Fruit fly (Drosophila melanogaster) whole organism, prepupa: ENCODE results near the gene CG11723.

Experiments used
- CG10631 ChIP-seq: fragments of 200-800 bp; sonication (Bioruptor generic); optimal IDR thresholded peaks from 2 replicates; lab custom pipeline; 2016; ENCODE audit warnings: missing biosample characterization, missing genetic modification characterization
- CG11762 ChIP-seq: fragments of 200-800 bp; sonication (Bioruptor generic); optimal IDR thresholded peaks from 3 replicates; lab custom pipeline; 2016; ENCODE audit warnings: missing biosample characterization, missing genetic modification characterization; ENCODE audit not compliant: insufficient read depth
- CG15336 ChIP-seq: fragments of 200-800 bp; sonication (Bioruptor generic); IDR thresholded peaks from 2 replicates; pipeline ENCODE4 v1.3.6; 2022; ENCODE audit warnings: missing biosample characterization, missing genetic modification characterization
- CG1621 ChIP-seq: fragments of 200-800 bp; sonication (Bioruptor generic); optimal IDR thresholded peaks from 3 replicates; lab custom pipeline; 2018; ENCODE audit warnings: missing biosample characterization, mild to moderate bottlenecking, missing genetic modification characterization
- CG16779 ChIP-seq: fragments of 200-800 bp; sonication (Bioruptor generic); optimal IDR thresholded peaks from 3 replicates; lab custom pipeline; 2017; ENCODE audit warnings: missing biosample characterization, mild to moderate bottlenecking, missing genetic modification characterization
- CG3032 ChIP-seq: fragments of 200-800 bp; optimal IDR thresholded peaks from 2 replicates; lab custom pipeline; 2019; ENCODE audit warnings: missing biosample characterization, mild to moderate bottlenecking, missing genetic modification characterization, moderate library complexity
- CG31627 ChIP-seq: fragments of 200-800 bp; sonication (Bioruptor generic); optimal IDR thresholded peaks from 3 replicates; lab custom pipeline; 2016; ENCODE audit warnings: missing biosample characterization, missing genetic modification characterization
- CG32006 ChIP-seq: fragments of 200-800 bp; sonication (Bioruptor generic); optimal IDR thresholded peaks from 3 replicates; lab custom pipeline; 2017; ENCODE audit warnings: missing biosample characterization, mild to moderate bottlenecking, missing genetic modification characterization
- CG3919 ChIP-seq: fragments of 200-800 bp; sonication (Bioruptor generic); optimal IDR thresholded peaks from 3 replicates; lab custom pipeline; 2016; ENCODE audit warnings: missing biosample characterization, missing genetic modification characterization
- CG6163 ChIP-seq: fragments of 200-800 bp; sonication (Bioruptor generic); IDR thresholded peaks from 3 replicates; pipeline ENCODE4 v1.3.6; 2022; ENCODE audit warnings: missing biosample characterization, missing genetic modification characterization
- CG6276 ChIP-seq: fragments of 200-800 bp; sonication (Bioruptor generic); optimal IDR thresholded peaks from 2 replicates; lab custom pipeline; 2017; ENCODE audit warnings: missing biosample characterization, mild to moderate bottlenecking, missing genetic modification characterization
- CG6854 ChIP-seq: fragments of 200-800 bp; sonication (Bioruptor generic); optimal IDR thresholded peaks from 2 replicates; lab custom pipeline; 2017; ENCODE audit warnings: missing biosample characterization, mild to moderate bottlenecking, missing genetic modification characterization
- CG8119 ChIP-seq: fragments of 200-800 bp; sonication (Bioruptor generic); IDR thresholded peaks from 3 replicates; pipeline ENCODE4 v1.3.6; 2022; ENCODE audit warnings: missing biosample characterization, missing genetic modification characterization
- CG8319 ChIP-seq: fragments of 200-800 bp; sonication (Bioruptor generic); optimal IDR thresholded peaks from 3 replicates; lab custom pipeline; 2016; ENCODE audit warnings: missing biosample characterization, missing genetic modification characterization
- CG9139 ChIP-seq: fragments of 200-800 bp; sonication (Bioruptor generic); optimal IDR thresholded peaks from 3 replicates; lab custom pipeline; 2017; ENCODE audit warnings: missing biosample characterization, mild to moderate bottlenecking, missing genetic modification characterization
- Eip75B ChIP-seq: fragments of 200-800 bp; sonication (Bioruptor generic); optimal IDR thresholded peaks from 3 replicates; lab custom pipeline; 2016; ENCODE audit warnings: missing biosample characterization, missing genetic modification characterization
- Eip78C ChIP-seq: fragments of 200-800 bp; sonication (Bioruptor generic); peaks from one replicate; lab custom pipeline; 2016; ENCODE audit warnings: missing biosample characterization, missing genetic modification characterization
- Ets21C ChIP-seq: fragments of 200-800 bp; sonication (Bioruptor generic); optimal IDR thresholded peaks from 3 replicates; lab custom pipeline; 2016; ENCODE audit warnings: missing biosample characterization, missing genetic modification characterization
- Ets96B ChIP-seq: fragments of 200-800 bp; optimal IDR thresholded peaks from 2 replicates; lab custom pipeline; 2019; ENCODE audit warnings: missing biosample characterization, mild to moderate bottlenecking, missing genetic modification characterization, moderate library complexity
- Gug ChIP-seq: fragments of 200-800 bp; sonication (Bioruptor generic); IDR thresholded peaks from 2 replicates; pipeline ENCODE4 v1.3.6; 2022; ENCODE audit warnings: missing biosample characterization, missing genetic modification characterization
- Hr38 ChIP-seq: sonication (Bioruptor generic); optimal IDR thresholded peaks from 2 replicates; lab custom pipeline; 2016; ENCODE audit warnings: missing biosample characterization, missing genetic modification characterization
- Hr39 ChIP-seq: fragments of 200-800 bp; sonication (Bioruptor generic); optimal IDR thresholded peaks from 2 replicates; lab custom pipeline; 2016; ENCODE audit warnings: missing biosample characterization, missing genetic modification characterization
- Hr4 ChIP-seq: fragments of 200-800 bp; sonication (Bioruptor generic); optimal IDR thresholded peaks from 3 replicates; lab custom pipeline; 2016; ENCODE audit warnings: missing biosample characterization, missing genetic modification characterization
- Lpt ChIP-seq: fragments of 200-800 bp; sonication (Bioruptor generic); optimal IDR thresholded peaks from 3 replicates; lab custom pipeline; 2016; ENCODE audit warnings: missing biosample characterization, missing genetic modification characterization
- Smox ChIP-seq: fragments of 200-800 bp; sonication (Bioruptor generic); optimal IDR thresholded peaks from 3 replicates; lab custom pipeline; 2016; ENCODE audit warnings: missing biosample characterization, missing genetic modification characterization
- Sox102F ChIP-seq: fragments of 200-800 bp; sonication (Bioruptor generic); optimal IDR thresholded peaks from 2 replicates; lab custom pipeline; 2016; ENCODE audit warnings: missing biosample characterization, mild to moderate bottlenecking, missing genetic modification characterization
- Sox15 ChIP-seq: fragments of 200-800 bp; sonication (Bioruptor generic); optimal IDR thresholded peaks from 3 replicates; lab custom pipeline; 2016; ENCODE audit warnings: missing biosample characterization, missing genetic modification characterization
- acj6 ChIP-seq: fragments of 200-800 bp; sonication (Bioruptor generic); optimal IDR thresholded peaks from 3 replicates; lab custom pipeline; 2016; ENCODE audit warnings: missing biosample characterization, missing genetic modification characterization
- cyc ChIP-seq: fragments of 200-800 bp; sonication (Bioruptor generic); optimal IDR thresholded peaks from 3 replicates; lab custom pipeline; 2016; ENCODE audit warnings: missing biosample characterization, missing genetic modification characterization
- dac ChIP-seq: fragments of 200-800 bp; sonication (Bioruptor generic); optimal IDR thresholded peaks from 2 replicates; lab custom pipeline; 2017; ENCODE audit warnings: missing biosample characterization, mild to moderate bottlenecking, missing genetic modification characterization
- esn ChIP-seq: fragments of 200-800 bp; sonication (Bioruptor generic); optimal IDR thresholded peaks from 2 replicates; lab custom pipeline; 2016; ENCODE audit warnings: missing biosample characterization, mild to moderate bottlenecking, missing genetic modification characterization, moderate library complexity
- fd85E ChIP-seq: fragments of 200-800 bp; sonication (Bioruptor generic); optimal IDR thresholded peaks from 3 replicates; lab custom pipeline; 2016; ENCODE audit warnings: missing biosample characterization, missing genetic modification characterization
- fkh ChIP-seq: fragments of 200-800 bp; sonication (Bioruptor generic); optimal IDR thresholded peaks from 3 replicates; lab custom pipeline; 2017; ENCODE audit warnings: missing biosample characterization, mild to moderate bottlenecking, missing genetic modification characterization, moderate library complexity
- lz ChIP-seq: fragments of 200-800 bp; sonication (Bioruptor generic); optimal IDR thresholded peaks from 3 replicates; lab custom pipeline; 2016; ENCODE audit warnings: missing biosample characterization, missing genetic modification characterization
- net ChIP-seq: fragments of 200-800 bp; sonication (Bioruptor generic); optimal IDR thresholded peaks from 3 replicates; lab custom pipeline; 2016; ENCODE audit warnings: missing biosample characterization, missing genetic modification characterization
- salr ChIP-seq, 2 experiments: fragments of 200-800 bp; sonication (Bioruptor generic); optimal IDR thresholded peaks; 3 replicates each; lab custom pipeline; 2016 to 2018; ENCODE audit warnings: missing biosample characterization in 2 of 2, missing genetic modification characterization in 2 of 2, mild to moderate bottlenecking in 1 of 2
- spab ChIP-seq: fragments of 200-800 bp; sonication (Bioruptor generic); optimal IDR thresholded peaks from 2 replicates; lab custom pipeline; 2017; ENCODE audit warnings: missing biosample characterization, mild to moderate bottlenecking, missing genetic modification characterization, missing genetic modification reagents
- ss ChIP-seq, 2 experiments: fragments of 200-800 bp; sonication (Bioruptor generic); optimal IDR thresholded peaks; 2 replicates in 1 of 2; 3 replicates in 1 of 2; lab custom pipeline; 2017 to 2018; ENCODE audit warnings: mild to moderate bottlenecking in 2 of 2, missing biosample characterization in 2 of 2, missing genetic modification characterization in 2 of 2, moderate library complexity in 1 of 2
- svp ChIP-seq: fragments of 200-800 bp; sonication (Bioruptor generic); peaks from one replicate; lab custom pipeline; 2016; ENCODE audit warnings: missing biosample characterization, missing genetic modification characterization
- vri ChIP-seq: fragments of 200-800 bp; sonication (Bioruptor generic); optimal IDR thresholded peaks from 3 replicates; lab custom pipeline; 2016; ENCODE audit warnings: missing biosample characterization, mild to moderate bottlenecking, missing genetic modification characterization

The CG11723 gene

dm6 chr2L:2172460-2173121 lies 25.5 kb upstream of the CG11723 start (continued):
- TF ChIP-seq CG32006 (GFP tag; lab: Kevin White, UChicago) (peak; percentile 6), Hr4 (GFP tag; lab: Kevin White, UChicago) (no peak), Hr39 (GFP tag; lab: Kevin White, UChicago) (no peak), salr (GFP tag; optimal IDR thresholded peaks at IDR 0.05; lab: Kevin White, UChicago) (no peak), CG1621 (tag; lab: Kevin White, UChicago) (no peak), acj6 (GFP tag; lab: Kevin White, UChicago) (peak; percentile 25), cyc (GFP tag; lab: Kevin White, UChicago) (no peak), CG31627 (GFP tag; lab: Kevin White, UChicago) (no peak), CG6163 (GFP tag; lab: Robert Waterston, UW) (0 out of 3 replicates have a peak, but pooled peaks have one; percentile 38), spab (GFP tag; lab: Kevin White, UChicago) (no peak)

dm6 chr2L:2171366-2172078 lies 24.4 kb upstream of the CG11723 start:
- TF ChIP-seq Eip78C (peak; percentile 28), Gug (GFP tag; lab: Robert Waterston, UW) (no peak), fkh (peak; percentile 68), vri (GFP tag; lab: Kevin White, UChicago) (peak; percentile 58), CG6854 (GFP tag; lab: Kevin White, UChicago) (peak; percentile 26), esn (GFP tag; lab: Kevin White, UChicago) (no peak)
- TF ChIP-seq, all 60 proteins: peak for 4

dm6 chr2L:2168894-2169456 lies 21.9 kb upstream of the CG11723 start:
- TF ChIP-seq Lpt (GFP tag; lab: Kevin White, UChicago) (peak; percentile 4), Eip75B (GFP tag; lab: Kevin White, UChicago) (no peak), ss (GFP tag; optimal IDR thresholded peaks at IDR 0.05; lab: Kevin White, UChicago) (peak in 1 of 2 experiments; percentile 32), Eip78C (peak; percentile 29), Hr38 (GFP tag; lab: Kevin White, UChicago) (no peak), CG15336 (GFP tag; lab: Robert Waterston, UW) (no peak), Ets96B (tag; lab: Kevin White, UChicago) (no peak), CG8119 (GFP tag; lab: Robert Waterston, UW) (no peak), acj6 (GFP tag; lab: Kevin White, UChicago) (no peak), CG6163 (GFP tag; lab: Robert Waterston, UW) (0 out of 3 replicates have a peak, but pooled peaks have one; percentile 5), vri (GFP tag; lab: Kevin White, UChicago) (no peak), CG11762 (no peak), svp (GFP tag; lab: Kevin White, UChicago) (peak; percentile 43), CG6276 (GFP tag; lab: Kevin White, UChicago) (no peak)

- peak; percentile 29 to 77 for TF ChIP-seq salr (GFP tag; optimal IDR thresholded peaks at IDR 0.05; lab: Kevin White, UChicago)
- peak; percentile 57 for TF ChIP-seq net (GFP tag; lab: Kevin White, UChicago)
- TF ChIP-seq Hr39 (GFP tag; lab: Kevin White, UChicago): no peak
- peak; percentile 59 for TF ChIP-seq spab (GFP tag; lab: Kevin White, UChicago)
- TF ChIP-seq dac (GFP tag; lab: Kevin White, UChicago): no peak
- no peak for TF ChIP-seq Smox (GFP tag; lab: Kevin White, UChicago)
- peak; percentile 60 for TF ChIP-seq Eip75B (GFP tag; lab: Kevin White, UChicago)
- peak; percentile 4 for TF ChIP-seq lz (GFP tag; lab: Kevin White, UChicago)
- TF ChIP-seq fd85E (GFP tag; lab: Kevin White, UChicago): no peak
- no peak for TF ChIP-seq Hr38 (GFP tag; lab: Kevin White, UChicago)
- TF ChIP-seq CG3919 (GFP tag; lab: Kevin White, UChicago): peak; percentile 81
- peak; percentile 66 for TF ChIP-seq CG3032 (tag; lab: Kevin White, UChicago)
- no peak for TF ChIP-seq Ets21C (GFP tag; lab: Kevin White, UChicago)
- no peak for TF ChIP-seq CG9139 (GFP tag; lab: Kevin White, UChicago)
- TF ChIP-seq CG8319: peak; percentile 0
- no peak for TF ChIP-seq Sox102F
- TF ChIP-seq CG16779 (tag; lab: Kevin White, UChicago): no peak
- peak; percentile 80 for TF ChIP-seq CG10631 (GFP tag; lab: Kevin White, UChicago)
- peak; percentile 47; the same call in 2 of the 3 replicates for TF ChIP-seq CG8119 (GFP tag; lab: Robert Waterston, UW)
- no peak for TF ChIP-seq esn (GFP tag; lab: Kevin White, UChicago)
- TF ChIP-seq CG32006 (GFP tag; lab: Kevin White, UChicago): peak; percentile 88
- no peak for TF ChIP-seq Sox15 (GFP tag; lab: Kevin White, UChicago)
- peak; percentile 83 for TF ChIP-seq Eip78C
- peak; percentile 93 for TF ChIP-seq fkh
These were observed 21.3 kb upstream of the CG11723 start for dm6 chr2L:2168184-2168893.
